Fruit fly (Drosophila melanogaster) whole organism: ENCODE results near the gene BORCS5.

Experiments
- CG8478 ChIP-seq: fragments of >200 bp; optimal IDR thresholded peaks from 2 replicates; lab custom pipeline; 2018; ENCODE audit warnings: inconsistent platforms
- Dll ChIP-seq: fragments of >200 bp; optimal IDR thresholded peaks from 2 replicates; lab custom pipeline; 2017
- EcR ChIP-seq, 2 experiments: fragments of >200 bp; optimal IDR thresholded peaks; 2 replicates each; lab custom pipeline; 2017; ENCODE audit warnings: missing biosample characterization in 2 of 2, missing genetic modification characterization in 2 of 2, missing genetic modification reagents in 2 of 2
- pan ChIP-seq: fragments of >200 bp; optimal IDR thresholded peaks from 2 replicates; lab custom pipeline; 2017
- psq ChIP-seq: fragments of >200 bp; optimal IDR thresholded peaks from 2 replicates; lab custom pipeline; 2017
- usp ChIP-seq: fragments of >200 bp; optimal IDR thresholded peaks from 2 replicates; lab custom pipeline; 2017; ENCODE audit warnings: missing biosample characterization, missing genetic modification characterization, mixed read lengths

Gene BORCS5

DNA sequence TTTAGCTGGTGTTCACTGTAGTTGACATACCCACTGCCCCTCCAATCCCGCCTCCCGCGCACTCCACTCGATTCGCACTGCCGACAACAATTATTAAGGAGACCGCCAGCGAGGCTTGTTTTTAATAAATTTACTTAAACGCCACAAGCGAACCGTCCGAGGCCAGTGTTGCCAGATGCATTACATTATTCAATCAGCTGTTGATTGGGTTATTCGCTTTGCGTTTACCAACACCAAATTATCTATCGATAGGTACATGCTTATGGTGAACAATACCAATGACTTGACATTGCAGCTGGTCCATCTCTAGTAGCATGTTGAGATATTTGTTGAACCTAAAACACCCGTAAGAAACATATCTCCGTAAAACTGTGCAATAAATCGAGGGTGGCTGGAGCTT, 14.4 kb upstream of the BORCS5 start, which contains the start of the genes CG10353 and SelG:
TSS of gene CG10353 (minus strand) at position 187 of the 400 bp plus-strand sequence.
TSS of gene SelG (plus strand) at position 309 of the 400 bp plus-strand sequence.
- TF ChIP-seq Dll (no peak), psq (lab: Kevin White, UChicago) (no peak), pan (lab: Kevin White, UChicago) (no peak), EcR (GFP tag; optimal IDR thresholded peaks at IDR 0.05; lab: Kevin White, UChicago) (no peak), CG8478 (lab: Kevin White, UChicago) (no peak), usp (GFP tag; lab: Kevin White, UChicago) (no peak)

DNA sequence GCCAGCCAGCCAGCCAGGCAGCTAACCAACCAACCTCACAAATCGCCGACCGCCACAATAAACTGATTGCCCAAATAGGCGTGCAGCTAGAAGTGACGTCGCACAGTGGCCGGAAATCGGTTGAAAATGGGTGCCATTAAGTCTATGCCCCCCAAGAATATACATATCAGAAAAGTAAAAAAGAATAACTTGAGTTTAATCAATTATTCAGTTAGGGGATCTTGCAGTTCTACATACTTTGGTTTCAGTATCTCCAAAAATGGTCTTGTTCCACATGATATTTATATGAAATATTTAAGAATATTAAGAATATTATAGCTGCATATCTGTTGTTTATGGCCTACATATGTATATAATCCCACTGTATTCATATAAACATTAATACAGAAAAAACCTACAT, 12.8 kb upstream of the BORCS5 start:
- TF ChIP-seq pan (lab: Kevin White, UChicago) (no peak), psq (lab: Kevin White, UChicago) (no peak), usp (GFP tag; lab: Kevin White, UChicago) (no peak), Dll (no peak), CG8478 (lab: Kevin White, UChicago) (no peak), EcR (GFP tag; optimal IDR thresholded peaks at IDR 0.05; lab: Kevin White, UChicago) (no peak)

DNA sequence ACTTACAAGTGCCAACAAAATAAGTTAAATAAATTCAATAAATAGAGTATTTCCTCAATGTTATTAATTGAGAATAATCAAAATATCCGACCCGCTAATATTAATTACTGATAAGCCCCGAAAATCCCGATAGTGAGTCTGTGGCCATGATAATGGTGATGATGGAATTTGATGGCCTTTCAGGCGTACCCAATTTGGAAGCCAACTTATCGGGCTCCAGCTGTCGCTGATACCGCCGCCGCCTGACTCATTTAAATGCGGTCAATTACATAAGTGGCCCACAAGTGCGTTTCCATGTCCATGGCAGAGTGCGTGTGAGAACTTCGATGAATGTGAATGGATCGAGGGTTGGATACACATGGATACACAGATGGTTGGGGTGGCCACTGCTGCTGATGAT, 11.6 kb upstream of the BORCS5 start:
- TF ChIP-seq psq (lab: Kevin White, UChicago) = no peak
- no peak for TF ChIP-seq CG8478 (lab: Kevin White, UChicago)
- TF ChIP-seq Dll = no peak
- no peak for TF ChIP-seq EcR (GFP tag; optimal IDR thresholded peaks at IDR 0.05; lab: Kevin White, UChicago)
- no peak for TF ChIP-seq usp (GFP tag; lab: Kevin White, UChicago)
- TF ChIP-seq pan (lab: Kevin White, UChicago) = no peak

DNA sequence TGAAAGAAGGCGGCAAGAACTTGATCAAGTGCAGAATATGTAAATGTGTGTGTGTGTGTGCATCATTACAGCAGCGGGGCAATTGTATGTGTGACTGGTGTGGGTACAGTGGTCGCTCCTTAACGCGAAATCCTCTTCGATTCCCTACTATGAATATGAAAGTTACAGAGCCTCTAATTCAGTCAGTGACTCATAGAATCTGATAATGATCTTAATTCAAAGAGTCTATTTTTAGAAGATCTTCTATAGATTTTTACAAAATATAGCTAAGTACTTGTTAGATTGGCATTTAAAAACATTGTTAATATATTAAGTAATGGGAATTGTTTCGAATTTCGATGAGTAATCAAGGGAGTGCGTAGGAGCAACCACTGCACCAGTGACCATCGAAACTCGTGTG, 9.9 kb upstream of the BORCS5 start:
- TF ChIP-seq psq (lab: Kevin White, UChicago) = no peak
- no peak for TF ChIP-seq CG8478 (lab: Kevin White, UChicago)
- no peak for TF ChIP-seq usp (GFP tag; lab: Kevin White, UChicago)
- TF ChIP-seq EcR (GFP tag; optimal IDR thresholded peaks at IDR 0.05; lab: Kevin White, UChicago) = no peak
- no peak for TF ChIP-seq pan (lab: Kevin White, UChicago)
- TF ChIP-seq Dll = no peak

DNA sequence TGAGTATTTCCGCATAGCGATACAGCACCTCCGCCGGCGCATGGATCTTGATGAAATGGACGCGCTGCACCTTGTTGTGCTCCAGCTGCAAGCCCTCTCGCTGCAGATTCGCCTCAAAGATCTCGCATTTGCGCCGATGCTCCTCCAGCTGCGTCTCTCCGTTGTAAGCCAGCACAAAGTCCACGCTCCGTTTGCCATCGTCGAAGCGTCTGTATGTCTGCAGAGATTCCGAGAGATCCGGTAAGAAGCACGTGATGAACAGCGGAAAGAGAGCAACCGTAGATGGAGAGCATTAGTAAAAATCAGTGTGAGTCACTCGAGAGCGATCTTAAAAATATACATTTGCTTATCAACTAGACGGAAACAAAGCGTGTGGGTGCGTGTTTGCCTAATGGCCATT, 9.1 kb upstream of the BORCS5 start:
- TF ChIP-seq pan (lab: Kevin White, UChicago) (no peak), CG8478 (lab: Kevin White, UChicago) (no peak), usp (GFP tag; lab: Kevin White, UChicago) (no peak), EcR (GFP tag; optimal IDR thresholded peaks at IDR 0.05; lab: Kevin White, UChicago) (no peak), Dll (no peak), psq (lab: Kevin White, UChicago) (no peak)

DNA sequence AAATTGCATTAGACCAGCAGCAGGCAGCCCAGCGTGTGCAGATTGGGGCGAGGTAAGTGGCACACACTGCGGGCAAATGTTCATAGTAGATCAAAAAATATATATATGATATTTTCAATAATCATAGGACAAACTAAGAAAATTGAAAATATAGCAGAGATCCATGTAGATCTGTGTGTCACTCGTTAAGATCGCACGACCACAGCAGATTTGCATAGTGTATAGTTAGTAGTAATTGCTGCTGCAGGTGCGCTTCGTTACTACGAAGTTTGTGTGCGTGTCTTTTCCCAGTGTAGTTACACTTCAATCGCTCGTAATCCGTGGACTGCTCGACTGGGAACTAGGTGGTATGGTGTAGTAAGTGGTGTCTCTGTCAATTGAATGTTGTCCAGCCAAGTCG, 4.6 kb upstream of the BORCS5 start, which contains the start of gene CG10352:
TSS of gene CG10352 (minus strand) at position 4 of the 400 bp plus-strand sequence.
- TF ChIP-seq Dll = no peak
- TF ChIP-seq usp (GFP tag; lab: Kevin White, UChicago) = no peak
- no peak for TF ChIP-seq pan (lab: Kevin White, UChicago)
- TF ChIP-seq psq (lab: Kevin White, UChicago) = no peak
- TF ChIP-seq CG8478 (lab: Kevin White, UChicago) = no peak

DNA sequence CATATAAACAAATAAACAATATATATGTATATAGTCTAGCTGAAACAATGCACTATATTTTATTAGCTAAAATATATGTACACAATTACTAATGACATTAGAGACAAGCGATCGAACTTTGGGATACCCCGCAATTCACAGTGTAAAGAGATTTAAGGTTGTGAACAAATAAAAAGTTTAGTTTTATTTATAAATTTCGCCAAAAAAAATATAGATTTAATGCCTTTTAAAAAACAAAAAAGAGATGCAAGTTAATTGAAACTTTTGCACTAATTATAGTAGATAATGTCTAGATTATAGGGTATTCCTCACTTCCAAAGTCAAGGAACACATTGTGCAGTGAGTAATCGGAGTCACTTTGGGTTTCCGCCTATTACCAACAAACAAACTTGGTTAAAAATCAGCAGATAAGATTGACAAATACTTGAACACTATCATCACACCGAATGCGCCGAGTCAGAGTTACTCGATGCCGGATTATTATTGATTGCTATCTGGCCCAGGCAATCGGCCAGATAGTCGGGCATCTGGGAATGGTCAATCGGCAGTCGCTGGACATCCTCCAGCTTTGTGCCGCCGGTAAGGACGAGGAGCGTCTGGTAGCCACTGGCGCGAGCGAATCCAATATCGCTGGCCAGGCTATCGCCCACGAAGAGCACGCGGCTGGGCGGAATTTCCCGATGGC, 2.7 kb upstream of the BORCS5 start:
- TF ChIP-seq Dll = no peak
- no peak for TF ChIP-seq pan (lab: Kevin White, UChicago)
- no peak for TF ChIP-seq psq (lab: Kevin White, UChicago)
- TF ChIP-seq CG8478 (lab: Kevin White, UChicago) = no peak
- no peak for TF ChIP-seq usp (GFP tag; lab: Kevin White, UChicago)
- TF ChIP-seq EcR (GFP tag; optimal IDR thresholded peaks at IDR 0.05; lab: Kevin White, UChicago) = no peak

DNA sequence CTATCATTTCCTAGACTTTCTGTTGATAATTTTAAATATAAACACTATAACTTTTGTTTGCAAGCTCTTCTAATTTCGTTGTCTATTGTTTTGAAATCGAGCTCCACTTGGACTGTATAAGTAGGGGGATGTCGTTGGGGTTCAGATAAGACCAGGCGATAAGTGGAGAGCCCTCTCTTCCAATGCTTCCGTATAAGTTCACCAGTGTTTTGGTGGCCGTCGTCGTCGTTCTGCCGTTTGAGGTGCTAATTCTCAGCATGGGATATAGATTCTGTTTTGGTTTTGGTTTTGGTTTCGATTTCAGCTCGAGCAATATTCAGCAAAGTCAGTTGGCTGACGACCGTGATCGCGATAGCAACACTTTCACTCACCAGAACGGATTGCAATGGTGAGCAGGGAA, 537 bp upstream of the BORCS5 start, which contains the start of gene CG15739:
TSS of gene CG15739 (plus strand) at position 204 of the 400 bp plus-strand sequence.
- TF ChIP-seq usp (GFP tag; lab: Kevin White, UChicago) = no peak
- no peak for TF ChIP-seq CG8478 (lab: Kevin White, UChicago)
- TF ChIP-seq pan (lab: Kevin White, UChicago) = no peak
- TF ChIP-seq Dll = no peak
- TF ChIP-seq EcR (GFP tag; optimal IDR thresholded peaks at IDR 0.05; lab: Kevin White, UChicago) = no peak
- TF ChIP-seq psq (lab: Kevin White, UChicago) = no peak

DNA sequence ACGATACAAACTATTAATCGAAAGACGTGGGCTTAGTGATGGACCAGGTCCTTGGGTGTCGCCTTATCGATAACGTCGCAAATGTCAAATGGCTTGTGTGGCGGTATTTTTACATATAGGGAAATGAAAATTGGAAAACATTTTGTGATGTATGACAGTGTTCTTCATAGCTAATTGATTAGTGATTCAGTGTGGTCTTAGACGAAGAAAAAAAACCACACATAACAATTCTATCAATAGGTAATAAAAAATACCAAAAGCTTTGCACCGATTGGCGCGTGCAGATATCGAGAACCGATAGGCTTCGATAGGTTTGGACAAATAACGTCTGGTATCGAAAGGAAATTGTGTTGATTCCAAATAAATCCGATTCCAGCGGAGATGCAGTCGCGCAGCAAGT, 3.7 kb downstream of the BORCS5 start, which contains the start of the genes Nrd1 and CG1847:
TSS of gene Nrd1 (minus strand) at position 28 of the 400 bp plus-strand sequence.
TSS of gene CG1847 (plus strand) at position 305 of the 400 bp plus-strand sequence.
- TF ChIP-seq EcR (GFP tag; optimal IDR thresholded peaks at IDR 0.05; lab: Kevin White, UChicago) = no peak
- TF ChIP-seq usp (GFP tag; lab: Kevin White, UChicago) = no peak

DNA sequence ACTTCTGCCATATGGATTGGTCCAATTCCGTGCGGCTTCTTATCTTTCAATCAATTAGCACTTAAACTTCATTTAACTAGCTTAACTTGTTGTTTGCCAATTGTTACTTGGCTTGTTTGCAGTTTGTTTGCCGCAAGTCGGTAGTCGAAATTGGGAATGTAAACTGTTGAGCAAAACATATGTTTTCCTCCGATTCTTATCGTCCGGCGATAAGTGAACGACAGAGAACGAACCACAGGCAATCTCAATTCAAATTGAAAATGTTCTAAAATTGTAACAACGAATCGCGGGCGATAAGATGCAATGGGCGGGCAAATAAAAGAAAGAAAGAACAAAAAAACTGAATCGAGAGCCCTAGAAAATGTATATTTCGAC, 14.2 kb downstream of the BORCS5 start:
- TF ChIP-seq usp (GFP tag; lab: Kevin White, UChicago) (no peak), EcR (GFP tag; optimal IDR thresholded peaks at IDR 0.05; lab: Kevin White, UChicago) (no peak), CG8478 (lab: Kevin White, UChicago) (no peak), pan (lab: Kevin White, UChicago) (no peak), Dll (no peak), psq (lab: Kevin White, UChicago) (no peak)

DNA sequence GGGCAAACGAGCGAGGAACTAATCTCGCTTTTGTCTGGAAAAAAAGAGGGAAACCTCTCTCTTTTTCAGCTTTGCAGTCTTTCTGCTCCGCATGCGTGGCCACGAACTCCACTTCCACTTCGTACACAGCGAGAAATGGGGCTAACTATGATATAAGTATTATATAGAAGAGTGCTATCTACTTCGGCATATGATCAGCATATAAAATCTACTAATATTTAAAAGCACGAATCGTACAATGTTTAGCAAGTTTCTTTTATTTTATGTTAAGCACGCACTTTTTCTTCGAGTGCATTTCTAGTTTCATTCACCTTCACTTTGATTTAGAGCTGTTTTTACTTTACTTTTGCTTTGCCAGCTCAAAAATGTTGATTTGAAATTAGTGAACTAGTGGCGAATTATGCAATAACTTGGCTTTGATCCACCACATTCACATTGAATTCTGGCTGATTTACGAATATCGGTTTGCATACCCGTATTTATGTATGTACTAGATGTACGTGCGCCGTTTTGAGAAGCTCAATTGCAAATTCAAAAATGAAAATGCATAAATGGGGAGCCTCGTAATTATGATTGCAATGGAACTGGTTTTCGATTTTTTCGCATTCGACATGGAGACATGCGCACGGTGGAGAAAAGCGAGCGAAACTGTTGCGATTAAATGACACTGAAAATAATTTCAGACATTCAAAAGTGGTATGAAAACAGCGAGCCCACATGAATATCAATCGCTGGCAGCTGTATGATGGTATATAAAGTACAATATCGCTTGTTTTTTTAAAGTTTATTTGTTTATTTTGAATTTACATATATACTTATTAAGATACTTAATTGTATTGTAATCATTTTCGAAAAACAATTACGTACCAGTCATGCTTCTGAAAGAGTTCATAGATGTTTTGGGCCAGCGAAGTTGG, 14.8 kb downstream of the BORCS5 start:
- TF ChIP-seq Dll (no peak), CG8478 (lab: Kevin White, UChicago) (no peak), pan (lab: Kevin White, UChicago) (no peak), EcR (GFP tag; optimal IDR thresholded peaks at IDR 0.05; lab: Kevin White, UChicago) (no peak), usp (GFP tag; lab: Kevin White, UChicago) (no peak), psq (lab: Kevin White, UChicago) (no peak)
